Worm (Caenorhabditis elegans): ENCODE measurements around the gene lec-9.

DNA sequence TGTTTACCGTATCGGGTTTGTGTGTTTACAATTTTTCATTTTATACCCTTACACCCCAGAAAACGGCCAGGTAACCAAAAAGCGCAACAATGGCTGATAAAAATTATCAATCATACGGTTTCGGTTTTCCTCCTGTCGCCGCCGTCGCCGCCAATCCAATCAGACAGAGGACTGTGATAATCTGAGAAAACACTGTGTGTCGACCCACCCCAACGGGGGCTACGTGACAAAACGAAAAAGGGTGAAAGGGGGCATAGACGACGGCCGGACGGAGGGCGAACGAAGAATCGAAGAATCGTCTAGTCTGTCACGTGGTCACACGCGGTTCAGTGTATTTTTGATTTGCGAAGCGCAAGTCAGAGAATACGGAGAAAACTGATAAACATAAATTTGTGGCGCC, 30.6 kb downstream of the lec-9 start:
- no peak for TF ChIP-seq snpc-4 (tag; optimal IDR thresholded peaks at IDR 0.05)
- TF ChIP-seq unc-39 (tag; optimal IDR thresholded peaks at IDR 0.05): no peak
- TF ChIP-seq elt-3 (tag; optimal IDR thresholded peaks at IDR 0.05): no peak
- TF ChIP-seq pha-4 (tag; optimal IDR thresholded peaks at IDR 0.05): no peak

Data from whole organism, mixed stage, embryonic.